Worm (Caenorhabditis elegans): Measurements from ENCODE around the gene cst-2.

DNA sequence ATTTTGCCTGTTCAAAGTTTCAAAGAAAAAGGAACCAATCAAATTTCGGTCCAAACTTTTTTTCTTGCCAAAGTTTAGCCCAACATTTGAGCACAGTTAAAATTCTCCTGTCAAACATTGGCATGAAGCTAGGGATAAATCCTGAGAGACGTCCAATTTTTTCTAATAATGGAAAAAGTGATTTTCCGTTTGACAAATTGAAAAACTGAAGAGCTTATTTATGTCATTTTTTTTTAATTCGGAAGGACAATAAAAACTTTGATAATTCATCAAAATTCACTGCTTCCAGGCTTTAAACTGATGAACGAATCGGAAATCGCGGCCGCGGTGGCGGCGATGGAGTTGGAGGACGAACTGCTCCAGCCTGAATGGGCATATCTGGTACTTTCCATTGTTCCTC, 15.3 kb downstream of the cst-2 start, which contains the start of gene dop-6:
- TF ChIP-seq tag-97 (GFP tag; IDR thresholded peaks at IDR 0.05) (no peak), daf-19 (GFP tag; conservative IDR thresholded peaks at IDR 0.05) (no peak), jun-1 (tag; optimal IDR thresholded peaks at IDR 0.05) (no peak)
